Worm (Caenorhabditis elegans): ENCODE measurements around the gene epic-1.

Gene epic-1

DNA sequence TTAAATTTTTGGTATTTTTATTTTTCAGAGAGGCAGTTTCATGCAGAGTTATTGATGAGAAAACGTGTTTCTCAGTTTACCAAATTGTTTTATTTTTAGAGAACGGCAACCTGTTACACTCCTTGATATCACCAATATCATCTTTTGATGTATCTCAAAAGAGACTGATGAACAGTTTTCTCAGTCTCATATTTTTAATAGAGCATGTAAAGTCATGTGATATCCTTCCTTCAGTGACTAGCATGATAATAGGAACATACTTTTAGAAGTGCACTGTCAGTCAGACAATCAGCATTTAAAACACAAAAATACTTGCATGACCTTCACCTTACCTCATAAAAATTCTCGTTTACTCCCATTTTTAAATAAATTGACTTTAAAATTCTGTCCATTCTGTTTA, 29.2 kb downstream of the epic-1 start, which contains the start of gene F11E6.11 (continued):
- TF ChIP-seq F49E8.2 (tag; optimal IDR thresholded peaks at IDR 0.05; ENCODE audit: borderline replicate concordance) (no peak), zip-11 (GFP tag; IDR thresholded peaks at IDR 0.05) (no peak), nhr-10 (tag; optimal IDR thresholded peaks at IDR 0.05) (no peak), egl-27 (tag; optimal IDR thresholded peaks at IDR 0.05) (no peak), rbr-2 (tag; optimal IDR thresholded peaks at IDR 0.05) (no peak), vab-7 (GFP tag; IDR thresholded peaks at IDR 0.05) (no peak), duxl-1 (tag; optimal IDR thresholded peaks at IDR 0.05; ENCODE audit: poor library complexity) (no peak), lin-13 (GFP tag; optimal IDR thresholded peaks at IDR 0.05) (no peak), dpl-1 (GFP tag; optimal IDR thresholded peaks at IDR 0.05) (no peak), ztf-7 (tag; optimal IDR thresholded peaks at IDR 0.05) (no peak), T26A8.4 (GFP tag; IDR thresholded peaks at IDR 0.05) (no peak), dve-1 (tag; optimal IDR thresholded peaks at IDR 0.05; ENCODE audit: insufficient read depth) (peak; percentile 40)

ce11 chrIV:17441260-17441659, 30.5 kb downstream of the epic-1 start:
- TF ChIP-seq F26F4.8 (GFP tag; conservative IDR thresholded peaks at IDR 0.05) (no peak), dve-1 (tag; optimal IDR thresholded peaks at IDR 0.05; ENCODE audit: insufficient read depth) (peak; percentile 51), lim-7 (GFP tag; IDR thresholded peaks at IDR 0.05) (no peak), ZK546.5 (tag; optimal IDR thresholded peaks at IDR 0.05) (no peak), unc-130 (GFP tag; optimal IDR thresholded peaks at IDR 0.05) (no peak), F44E2.7 (GFP tag; IDR thresholded peaks at IDR 0.05) (no peak), daf-16 (GFP tag; optimal IDR thresholded peaks at IDR 0.05) (no peak), daf-16 (tag; optimal IDR thresholded peaks at IDR 0.05) (peak; percentile 46), mdl-1 (tag; optimal IDR thresholded peaks at IDR 0.05) (peak in 1 of 2 experiments; percentile 52), hlh-30 (tag; optimal IDR thresholded peaks at IDR 0.05; ENCODE audit: insufficient read depth) (peak; percentile 60)

- TF ChIP-seq pqm-1 (tag; optimal IDR thresholded peaks at IDR 0.05) (peak; percentile 72), hlh-11 (tag; optimal IDR thresholded peaks at IDR 0.05) (peak; percentile 24), daf-16 (GFP tag; optimal IDR thresholded peaks at IDR 0.05) (no peak), daf-16 (tag; optimal IDR thresholded peaks at IDR 0.05) (peak; percentile 48), nhr-77 (tag; optimal IDR thresholded peaks at IDR 0.05) (peak; percentile 0), zfp-3 (GFP tag; conservative IDR thresholded peaks at IDR 0.05) (no peak), snpc-1.2 (GFP tag; IDR thresholded peaks at IDR 0.05) (no peak), dve-1 (tag; optimal IDR thresholded peaks at IDR 0.05; ENCODE audit: insufficient read depth) (peak; percentile 56), hlh-30 (tag; optimal IDR thresholded peaks at IDR 0.05; ENCODE audit: insufficient read depth) (peak; percentile 12), php-3 (GFP tag; IDR thresholded peaks at IDR 0.05) (peak; percentile 64), nhr-28 (tag; optimal IDR thresholded peaks at IDR 0.05) (peak; percentile 67)
These were observed 31.3 kb downstream of the epic-1 start, which contains the start of gene F08A7.1 for ce11 chrIV:17440417-17440816. TSS of gene F08A7.1 (plus strand) at chrIV:17440607.

- TF ChIP-seq aha-1 (tag): peak; percentile 57
- no peak for TF ChIP-seq pqm-1 (tag; optimal IDR thresholded peaks at IDR 0.05)
- no peak for TF ChIP-seq hif-1 (tag; optimal IDR thresholded peaks at IDR 0.05)
- no peak for TF ChIP-seq lsy-2 (tag; optimal IDR thresholded peaks at IDR 0.05)
These were observed 31.7 kb downstream of the epic-1 start, which contains the start of gene C06A12.19 for ce11 chrIV:17440001-17440400. TSS of gene C06A12.19 (minus strand) at chrIV:17440101.

DNA sequence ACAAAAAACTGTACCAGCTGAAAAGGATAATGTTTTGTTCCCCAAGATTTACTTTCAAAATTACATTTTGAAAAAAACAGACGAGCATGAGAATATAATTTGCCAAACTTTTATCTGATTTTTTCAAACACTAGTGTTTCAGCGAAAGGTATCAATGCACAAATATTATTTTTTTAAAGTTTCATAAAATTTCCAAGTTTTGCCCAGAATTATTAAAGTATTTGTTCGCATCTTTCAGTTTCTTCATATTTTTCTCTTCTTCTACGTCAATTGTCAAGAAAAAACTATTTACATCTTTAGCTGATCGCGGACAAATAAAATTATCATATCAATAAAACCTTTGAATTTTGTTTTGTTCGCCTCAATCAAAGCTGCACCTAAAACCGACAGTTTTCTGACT, 34.7 kb downstream of the epic-1 start, which contains the start of gene C06A12.8:
TSS of gene C06A12.8 (plus strand) at position 301 of the 400 bp plus-strand sequence.
- TF ChIP-seq pqm-1 (tag; optimal IDR thresholded peaks at IDR 0.05): no peak
- TF ChIP-seq T26A8.4 (GFP tag; IDR thresholded peaks at IDR 0.05): no peak
- TF ChIP-seq gei-8 (GFP tag; optimal IDR thresholded peaks at IDR 0.05): no peak
- no peak for TF ChIP-seq dmd-9 (GFP tag; IDR thresholded peaks at IDR 0.05)
- no peak for TF ChIP-seq daf-12 (tag; optimal IDR thresholded peaks at IDR 0.05)
- no peak for TF ChIP-seq nhr-25 (tag; optimal IDR thresholded peaks at IDR 0.05; ENCODE audit: borderline replicate concordance, insufficient read depth)
- no peak for TF ChIP-seq unc-62 (GFP tag; optimal IDR thresholded peaks at IDR 0.05 in 1 of 2)
- TF ChIP-seq unc-62 (tag; optimal IDR thresholded peaks at IDR 0.05): no peak
- TF ChIP-seq unc-39 (tag; optimal IDR thresholded peaks at IDR 0.05): no peak
- no peak for TF ChIP-seq spr-3 (GFP tag; optimal IDR thresholded peaks at IDR 0.05)
- TF ChIP-seq nhr-102 (tag; optimal IDR thresholded peaks at IDR 0.05): no peak
- TF ChIP-seq D1046.2 (GFP tag; IDR thresholded peaks at IDR 0.05): no peak
- TF ChIP-seq F26F4.8 (GFP tag; conservative IDR thresholded peaks at IDR 0.05): no peak
- TF ChIP-seq lin-29 (GFP tag; IDR thresholded peaks at IDR 0.05): no peak
- no peak for TF ChIP-seq mxl-2 (GFP tag; conservative IDR thresholded peaks at IDR 0.05)
- TF ChIP-seq F37D6.2 (tag; optimal IDR thresholded peaks at IDR 0.05): no peak
- no peak for TF ChIP-seq nhr-41 (GFP tag; IDR thresholded peaks at IDR 0.05)

Data from whole organism, L4 larva.